Worm (Caenorhabditis elegans) whole organism, midembryonic: ENCODE data around the gene F53H2.3.

Source experiments
- flt-1 ChIP-seq: fragments of 200-800 bp; sonication (Bioruptor generic); IDR thresholded peaks from 2 replicates; pipeline ENCODE4 v1.3.6; 2022; ENCODE audit warnings: missing genetic modification characterization, missing compliant biosample characterization
- klf-2 ChIP-seq: fragments of 200-800 bp; sonication (Bioruptor generic); conservative IDR thresholded peaks from 2 replicates; pipeline ENCODE4 v1.3.6; 2022; ENCODE audit warnings: missing genetic modification reagents, missing genetic modification characterization, missing compliant biosample characterization
- med-1 ChIP-seq: sonication (generic microtip); optimal IDR thresholded peaks from 2 replicates; lab custom pipeline; 2017; ENCODE audit warnings: missing genetic modification characterization, mild to moderate bottlenecking, missing compliant biosample characterization, antibody characterized with exemption, missing genetic modification reagents; ENCODE audit not compliant: insufficient read depth
- tab-1 ChIP-seq: fragments of 200-800 bp; sonication (Bioruptor generic); IDR thresholded peaks from 2 replicates; pipeline ENCODE4 v1.3.6; 2022; ENCODE audit warnings: missing genetic modification characterization, missing compliant biosample characterization
- ztf-23 ChIP-seq: fragments of 200-800 bp; sonication (Bioruptor generic); IDR thresholded peaks from 2 replicates; pipeline ENCODE4 v1.3.6; 2022; ENCODE audit warnings: missing genetic modification reagents, missing genetic modification characterization, missing compliant biosample characterization

DNA sequence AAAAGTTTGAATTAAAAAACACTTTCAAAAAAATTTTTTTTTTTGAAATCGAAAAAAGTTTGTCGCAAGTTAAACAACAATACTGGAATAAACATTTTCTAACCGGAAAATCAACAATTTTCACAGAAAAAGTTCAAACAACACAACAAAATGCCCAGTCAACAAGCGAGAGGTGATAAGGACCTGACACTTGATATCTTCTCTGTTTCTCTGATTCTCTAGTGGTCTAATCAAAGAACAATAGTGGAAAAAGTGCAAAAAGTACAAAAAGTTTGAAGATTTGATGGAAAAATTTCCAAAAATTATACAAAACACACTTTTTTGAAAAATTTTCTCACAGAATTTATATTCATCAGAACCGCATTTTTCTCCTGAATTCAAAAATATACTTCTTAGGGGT, 11.9 kb upstream of the F53H2.3 start:
- TF ChIP-seq tab-1 (GFP tag; lab: Robert Waterston, UW), result no peak
- TF ChIP-seq flt-1 (GFP tag; lab: Robert Waterston, UW), result no peak
- TF ChIP-seq med-1 (GFP tag; lab: Kevin White, UChicago), result no peak
- TF ChIP-seq ztf-23 (GFP tag; lab: Robert Waterston, UW), result no peak
- no peak for TF ChIP-seq klf-2
